Worm (Caenorhabditis elegans): ENCODE measurements around the gene dpf-1.

ce11 chrV:15432457-15432856 lies 38.7 kb upstream of the dpf-1 start, which contains the start of gene T26H5.8:
- no peak for TF ChIP-seq scrt-1 (GFP tag; IDR thresholded peaks at IDR 0.05)
- TF ChIP-seq B0310.2 (tag; optimal IDR thresholded peaks at IDR 0.05), result no peak
- no peak for TF ChIP-seq tbx-37 (GFP tag; conservative IDR thresholded peaks at IDR 0.05)
- no peak for TF ChIP-seq ama-1 (optimal IDR thresholded peaks at IDR 0.05)
- TF ChIP-seq sea-1 (GFP tag; conservative IDR thresholded peaks at IDR 0.05), result no peak
